Worm (Caenorhabditis elegans) whole organism, young adult: ENCODE measurements around the gene clec-185.

Source experiments
- dpff-1 ChIP-seq: sonication (generic microtip); optimal IDR thresholded peaks from 2 replicates; lab custom pipeline; 2017; ENCODE audit warnings: mild to moderate bottlenecking, missing genetic modification characterization, missing compliant biosample characterization
- ets-4 ChIP-seq: fragments of 200-800 bp; sonication (Bioruptor generic); optimal IDR thresholded peaks from 2 replicates; lab custom pipeline; 2018; ENCODE audit warnings: mild to moderate bottlenecking, missing genetic modification characterization, missing compliant biosample characterization
- madf-3 ChIP-seq: fragments of 200-800 bp; sonication (Bioruptor generic); IDR thresholded peaks from 2 replicates; pipeline ENCODE4 v1.3.6; 2022; ENCODE audit warnings: missing genetic modification reagents, missing genetic modification characterization, missing compliant biosample characterization
- nfyb-1 ChIP-seq: fragments of 200-800 bp; sonication (Bioruptor generic); IDR thresholded peaks from 2 replicates; pipeline ENCODE4 v1.3.6; 2022; ENCODE audit warnings: missing genetic modification reagents, missing genetic modification characterization, missing compliant biosample characterization
- pha-4 ChIP-seq: fragments of 150-350 bp; sonication (generic microtip); optimal IDR thresholded peaks from 2 replicates; lab custom pipeline; 2014; ENCODE audit warnings: missing biosample characterization, missing genetic modification reagents, missing genetic modification characterization
- snpc-4 ChIP-seq, 5 experiments: fragments of 150-350 bp in 1 of 5; sonication (generic microtip) in 4 of 5; optimal IDR thresholded peaks; 2 replicates each; lab custom pipeline; 2014 to 2018; ENCODE audit warnings: missing genetic modification characterization in 5 of 5, missing biosample characterization in 3 of 5, antibody characterized with exemption in 2 of 5, mild to moderate bottlenecking in 2 of 5, missing compliant biosample characterization in 2 of 5, missing genotype in 2 of 5, moderate library complexity in 2 of 5, missing genetic modification reagents in 1 of 5
- zim-3 ChIP-seq: sonication (generic microtip); optimal IDR thresholded peaks from 2 replicates; lab custom pipeline; 2017; ENCODE audit warnings: mild to moderate bottlenecking, missing genetic modification characterization, moderate library complexity, missing compliant biosample characterization
- ztf-18 ChIP-seq: sonication (generic microtip); optimal IDR thresholded peaks from 2 replicates; lab custom pipeline; 2016; ENCODE audit warnings: missing genotype, mild to moderate bottlenecking, missing genetic modification characterization, missing compliant biosample characterization

ce11 chrIV:12398437-12398836, 40.0 kb upstream of the clec-185 start, which contains the start of gene acs-20:
- TF ChIP-seq ztf-18 (tag; lab: Kevin White, UChicago): no peak
- TF ChIP-seq zim-3 (tag; lab: Kevin White, UChicago): no peak
- no peak for TF ChIP-seq madf-3 (GFP tag; lab: Robert Waterston, UW)
- TF ChIP-seq pha-4 (tag; lab: Kevin White, UChicago): no peak
- TF ChIP-seq ets-4: no peak
- no peak for TF ChIP-seq dpff-1 (tag; lab: Kevin White, UChicago)
- TF ChIP-seq nfyb-1 (GFP tag; lab: Robert Waterston, UW): no peak
- TF ChIP-seq snpc-4 (GFP tag; optimal IDR thresholded peaks at IDR 0.05; lab: Kevin White, UChicago): no peak
- no peak for TF ChIP-seq snpc-4 (tag; optimal IDR thresholded peaks at IDR 0.05; lab: Kevin White, UChicago)
